Fruit fly (Drosophila melanogaster) Kc167 (cell line): Measurements from ENCODE around the gene RhoGEF64C.

Experiments used
- Myc ChIP-seq: fragments of >200 bp; optimal IDR thresholded peaks from 2 replicates; lab custom pipeline; 2017; ENCODE audit warnings: missing external identifiers
- h ChIP-seq: fragments of >200 bp; optimal IDR thresholded peaks from 3 replicates; lab custom pipeline; 2018; ENCODE audit warnings: missing external identifiers
- ttk ChIP-seq: sonication (Bioruptor generic); optimal IDR thresholded peaks from 2 replicates; lab custom pipeline; 2017; ENCODE audit warnings: missing external identifiers

DNA sequence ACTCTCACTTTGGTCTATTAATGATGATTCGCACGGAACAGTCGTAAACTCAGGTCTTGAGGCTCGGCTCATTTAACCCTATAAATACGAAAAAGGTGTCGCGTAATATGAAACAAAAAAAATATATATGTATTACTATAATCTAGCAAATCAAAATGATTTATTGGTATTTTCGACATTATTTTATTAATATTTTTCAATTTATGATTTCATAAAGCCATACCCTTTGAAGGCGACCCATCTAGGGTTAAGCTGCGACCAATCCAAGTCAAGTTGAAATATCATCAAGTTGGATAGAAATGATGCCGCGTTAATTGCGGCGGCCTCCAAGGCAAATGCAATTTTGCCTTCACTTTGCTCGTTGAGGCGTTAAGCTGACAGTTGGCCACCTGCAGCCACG is 58.2 kb downstream of the RhoGEF64C start:
- TF ChIP-seq Myc (lab: Kevin White, UChicago), result no peak
- TF ChIP-seq ttk (lab: Kevin White, UChicago), result no peak
- no peak for TF ChIP-seq h (lab: Kevin White, UChicago)
